Worm (Caenorhabditis elegans): Measurements from ENCODE around the gene F37C12.10.
A peak's percentile ranks its signal among the peaks of the same experiment; 100 is the strongest.

Gene F37C12.10

ce11 chrIII:7181822-7182221 is 6.4 kb downstream of the F37C12.10 start, which contains the start of gene epg-4 (continued):
- TF ChIP-seq egl-27 (tag; optimal IDR thresholded peaks at IDR 0.05) = no peak
- no peak for TF ChIP-seq ZK337.2 (GFP tag; IDR thresholded peaks at IDR 0.05)
- peak; percentile 33 for TF ChIP-seq lin-13 (GFP tag; optimal IDR thresholded peaks at IDR 0.05)
- no peak for TF ChIP-seq tra-1 (GFP tag; IDR thresholded peaks at IDR 0.05)
- peak; percentile 29 to 65 for TF ChIP-seq lsy-2 (tag; optimal IDR thresholded peaks at IDR 0.05)
- no peak for TF ChIP-seq ceh-62 (tag; optimal IDR thresholded peaks at IDR 0.05)
- TF ChIP-seq Y75B8A.6 (GFP tag; IDR thresholded peaks at IDR 0.05) = no peak
- TF ChIP-seq nhr-6 (tag; optimal IDR thresholded peaks at IDR 0.05) = no peak
- TF ChIP-seq skn-1 (tag; optimal IDR thresholded peaks at IDR 0.05) = no peak
- TF ChIP-seq ctbp-1 (GFP tag; IDR thresholded peaks at IDR 0.05) = peak; percentile 37; the same call in 1 of the 2 replicates
- TF ChIP-seq fkh-10 (GFP tag; optimal IDR thresholded peaks at IDR 0.05) = no peak
- no peak for TF ChIP-seq sdz-12 (GFP tag; optimal IDR thresholded peaks at IDR 0.05)
- no peak for TF ChIP-seq lin-29 (GFP tag; IDR thresholded peaks at IDR 0.05)
- TF ChIP-seq mes-2 (tag; optimal IDR thresholded peaks at IDR 0.05; ENCODE audit: poor library complexity, severe bottlenecking) = peak; percentile 66
- TF ChIP-seq D1046.2 (GFP tag; IDR thresholded peaks at IDR 0.05) = no peak
- TF ChIP-seq ZK546.5 (tag; optimal IDR thresholded peaks at IDR 0.05) = no peak
- peak; percentile 33 for TF ChIP-seq dve-1 (tag; optimal IDR thresholded peaks at IDR 0.05; ENCODE audit: insufficient read depth)
- peak; percentile 52 for TF ChIP-seq nhr-28 (tag; optimal IDR thresholded peaks at IDR 0.05)
- TF ChIP-seq mep-1 (tag; optimal IDR thresholded peaks at IDR 0.05) = peak; percentile 63
- peak; percentile 80 for TF ChIP-seq nhr-77 (tag; optimal IDR thresholded peaks at IDR 0.05)
- TF ChIP-seq hif-1 (tag; optimal IDR thresholded peaks at IDR 0.05) = peak in 1 of 2 experiments; percentile 52
- no peak for TF ChIP-seq ztf-7 (tag; optimal IDR thresholded peaks at IDR 0.05)
- TF ChIP-seq lin-38 (GFP tag; IDR thresholded peaks at IDR 0.05) = peak; percentile 75
- TF ChIP-seq set-16 (GFP tag; IDR thresholded peaks at IDR 0.05) = no peak
- peak; percentile 65 for TF ChIP-seq hlh-11 (tag; optimal IDR thresholded peaks at IDR 0.05)
- TF ChIP-seq hlh-30 (tag; optimal IDR thresholded peaks at IDR 0.05; ENCODE audit: insufficient read depth) = peak; percentile 96
- TF ChIP-seq zfp-2 (tag; optimal IDR thresholded peaks at IDR 0.05) = peak; percentile 33
- TF ChIP-seq T26A8.4 (GFP tag; IDR thresholded peaks at IDR 0.05) = no peak
- no peak for TF ChIP-seq ceh-32 (tag; optimal IDR thresholded peaks at IDR 0.05; ENCODE audit: poor library complexity)
- peak; percentile 63; the same call in 1 of the 2 replicates for TF ChIP-seq pha-4 (GFP tag; IDR thresholded peaks at IDR 0.05)
- peak; percentile 31 for TF ChIP-seq pha-4 (tag; optimal IDR thresholded peaks at IDR 0.05)
- TF ChIP-seq mxl-2 (GFP tag; conservative IDR thresholded peaks at IDR 0.05) = no peak
- TF ChIP-seq madf-9 (GFP tag; conservative IDR thresholded peaks at IDR 0.05) = no peak
- no peak for TF ChIP-seq aha-1 (tag)
- TF ChIP-seq snpc-4 (tag; optimal IDR thresholded peaks at IDR 0.05) = no peak
- TF ChIP-seq jun-1 (tag; optimal IDR thresholded peaks at IDR 0.05) = no peak
- no peak for TF ChIP-seq madf-5 (GFP tag; IDR thresholded peaks at IDR 0.05)
- peak; percentile 41 for TF ChIP-seq dpl-1 (GFP tag; optimal IDR thresholded peaks at IDR 0.05)
- peak; percentile 65; the same call in 1 of the 2 replicates for TF ChIP-seq hmg-1.1 (GFP tag; IDR thresholded peaks at IDR 0.05)
- 0 out of 2 replicates have a peak, but pooled peaks have one; percentile 47 for TF ChIP-seq zfp-3 (GFP tag; conservative IDR thresholded peaks at IDR 0.05)
- no peak for TF ChIP-seq F10B5.3 (tag; optimal IDR thresholded peaks at IDR 0.05)
- TF ChIP-seq attf-4 (tag; optimal IDR thresholded peaks at IDR 0.05) = no peak
- peak; percentile 76 for TF ChIP-seq ama-1 (optimal IDR thresholded peaks at IDR 0.05)
- no peak for TF ChIP-seq dmd-9 (GFP tag; IDR thresholded peaks at IDR 0.05)
- TF ChIP-seq dmd-8 (GFP tag; IDR thresholded peaks at IDR 0.05) = no peak
- no peak for TF ChIP-seq Y5F2A.4 (GFP tag; optimal IDR thresholded peaks at IDR 0.05)
- no peak for TF ChIP-seq zag-1 (tag; optimal IDR thresholded peaks at IDR 0.05)
- no peak for TF ChIP-seq nhr-237 (tag; optimal IDR thresholded peaks at IDR 0.05)
- peak; percentile 14 for TF ChIP-seq nhr-111 (GFP tag; optimal IDR thresholded peaks at IDR 0.05)
- peak; percentile 61 for TF ChIP-seq T20F7.1 (GFP tag; optimal IDR thresholded peaks at IDR 0.05)
- TF ChIP-seq mxl-3 (GFP tag; optimal IDR thresholded peaks at IDR 0.05) = peak; percentile 49
- no peak for TF ChIP-seq F26F4.8 (GFP tag; conservative IDR thresholded peaks at IDR 0.05)
